Fruit fly (Drosophila melanogaster): ENCODE data around the gene FER.

- TF ChIP-seq sisA (GFP tag; IDR thresholded peaks at IDR 0.05) (no peak), mld (GFP tag; IDR thresholded peaks at IDR 0.05; ENCODE audit: partially characterized antibody) (no peak), Taf1 (GFP tag; IDR thresholded peaks at IDR 0.05) (no peak), fd3F (GFP tag; optimal IDR thresholded peaks at IDR 0.05) (no peak), CG4617 (GFP tag; optimal IDR thresholded peaks at IDR 0.05; ENCODE audit: borderline replicate concordance) (no peak), sr (GFP tag; IDR thresholded peaks at IDR 0.05) (no peak), hb (GFP tag; IDR thresholded peaks at IDR 0.05; ENCODE audit: partially characterized antibody) (no peak), H15 (GFP tag; IDR thresholded peaks at IDR 0.05) (no peak), lab (GFP tag; optimal IDR thresholded peaks at IDR 0.05) (no peak), HHEX (GFP tag; optimal IDR thresholded peaks at IDR 0.05) (no peak)
These were observed 33.0 kb upstream of the FER start for dm6 chr3R:9427328-9427727.

All from whole organism, embryonic.